Worm (Caenorhabditis elegans): ENCODE measurements around the gene R160.12.

DNA sequence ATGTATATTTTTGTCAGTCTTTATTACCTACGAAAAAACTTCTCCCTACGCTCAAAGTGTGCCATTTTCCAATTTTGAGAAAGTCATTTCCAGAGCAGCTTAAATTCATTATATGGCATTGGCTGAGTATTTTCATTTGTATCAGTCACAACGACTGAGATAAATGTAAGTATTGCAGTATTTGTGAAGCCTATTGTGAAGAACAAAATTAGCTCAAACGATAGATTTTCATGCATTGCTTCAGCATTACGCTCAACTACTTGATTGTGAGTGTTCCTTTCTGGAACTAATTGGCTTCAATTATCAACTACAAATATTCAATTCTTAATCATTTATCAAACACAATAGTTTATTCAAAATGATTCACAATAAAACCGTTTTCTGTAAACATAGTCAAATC is at the start of gene R160.12:
- no peak for TF ChIP-seq unc-86 (tag; optimal IDR thresholded peaks at IDR 0.05)
- no peak for TF ChIP-seq blmp-1 (tag; optimal IDR thresholded peaks at IDR 0.05)
- no peak for TF ChIP-seq nhr-237 (tag; optimal IDR thresholded peaks at IDR 0.05)

All from whole organism, L1 larva.